Worm (Caenorhabditis elegans) whole organism, mixed stage, embryonic: ENCODE measurements around the gene nhr-218.

Experiments
- blmp-1 ChIP-seq: fragments of 150-350 bp; optimal IDR thresholded peaks from 2 replicates; lab custom pipeline; 2014; ENCODE audit warnings: missing biosample characterization, missing genetic modification characterization
- lsy-2 ChIP-seq: fragments of 150-350 bp; optimal IDR thresholded peaks from 2 replicates; lab custom pipeline; 2014; ENCODE audit warnings: missing biosample characterization, missing genetic modification characterization
- nhr-28 ChIP-seq: fragments of 150-350 bp; optimal IDR thresholded peaks from 2 replicates; lab custom pipeline; 2014; ENCODE audit warnings: missing biosample characterization, missing genetic modification characterization
- unc-62 ChIP-seq: fragments of 150-350 bp; optimal IDR thresholded peaks from 2 replicates; lab custom pipeline; 2014; ENCODE audit warnings: missing biosample characterization, missing genetic modification reagents, missing genetic modification characterization

DNA sequence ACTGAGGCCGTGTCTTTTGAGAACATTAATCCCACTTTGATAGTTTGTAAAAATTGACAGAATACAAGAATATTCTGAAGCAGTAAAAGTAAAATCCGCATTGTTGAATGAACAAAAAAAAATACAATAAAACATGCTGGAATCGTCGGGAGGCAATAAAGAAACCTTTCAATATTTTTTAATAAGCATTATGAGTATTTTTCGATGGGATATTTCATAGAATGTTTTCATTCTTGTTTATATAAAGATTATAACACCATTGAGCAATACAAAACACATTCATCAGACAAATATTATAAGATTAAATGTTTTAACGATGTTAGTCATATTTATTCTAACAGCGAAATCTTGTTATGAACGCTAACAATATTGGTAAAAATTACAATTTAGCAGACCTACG is 4.6 kb upstream of the nhr-218 start, which contains the start of gene gcy-20:
- no peak for TF ChIP-seq blmp-1 (tag; lab: Kevin White, UChicago)
- no peak for TF ChIP-seq nhr-28 (tag; lab: Kevin White, UChicago)
- no peak for TF ChIP-seq lsy-2
- TF ChIP-seq unc-62 = no peak
